Fruit fly (Drosophila melanogaster) S2 (cell line): Measurements from ENCODE around the gene MBD-R2.

ENCODE experiments used
- CG8478 ChIP-seq: fragments of >200 bp; optimal IDR thresholded peaks from 2 replicates; lab custom pipeline; 2018
- CTCF ChIP-seq, 2 experiments: fragments of >200 bp; optimal IDR thresholded peaks; 2 replicates each; lab custom pipeline; 2018

- TF ChIP-seq CG8478 (lab: Kevin White, UChicago) (no peak), CTCF (optimal IDR thresholded peaks at IDR 0.05; lab: Kevin White, UChicago) (peak; percentile 57 to 85)
Observed at dm6 chr3R:12350497-12350896, 5.6 kb downstream of the MBD-R2 start, which contains the start of gene CG10038.
